Fruit fly (Drosophila melanogaster): ENCODE measurements around the gene Spp.

Gene Spp

dm6 chr2L:520331-521000 lies 24.0 kb downstream of the Spp start (continued):
- TF ChIP-seq zfh2 (GFP tag; optimal IDR thresholded peaks at IDR 0.05) = no peak
- peak; percentile 43 for TF ChIP-seq Ravus (GFP tag; IDR thresholded peaks at IDR 0.05)
- TF ChIP-seq toy (GFP tag; IDR thresholded peaks at IDR 0.05) = no peak
- TF ChIP-seq Dbx (GFP tag; IDR thresholded peaks at IDR 0.05) = no peak
- TF ChIP-seq amos (GFP tag; IDR thresholded peaks at IDR 0.05; ENCODE audit: partially characterized antibody) = no peak
- no peak for TF ChIP-seq Trl (optimal IDR thresholded peaks at IDR 0.05)
- peak; percentile 89 for TF ChIP-seq Trl (GFP tag; optimal IDR thresholded peaks at IDR 0.05)
- TF ChIP-seq HmgZ (tag; optimal IDR thresholded peaks at IDR 0.05) = peak; percentile 66
- TF ChIP-seq CG31365 (tag; optimal IDR thresholded peaks at IDR 0.05) = no peak
- TF ChIP-seq CG8924 (tag; optimal IDR thresholded peaks at IDR 0.05) = peak; percentile 92
- TF ChIP-seq CG34422 (GFP tag; IDR thresholded peaks at IDR 0.05) = peak; percentile 86; the same call in 2 of the 3 replicates
- peak; percentile 17 for TF ChIP-seq CG4282 (GFP tag; optimal IDR thresholded peaks at IDR 0.05)
- TF ChIP-seq psq (GFP tag; optimal IDR thresholded peaks at IDR 0.05) = peak; percentile 30
- peak; percentile 80 for TF ChIP-seq CG8089 (GFP tag; optimal IDR thresholded peaks at IDR 0.05)
- TF ChIP-seq Pdp1 (GFP tag; optimal IDR thresholded peaks at IDR 0.05) = peak; percentile 85 to 99
- peak; percentile 94 for TF ChIP-seq gem (tag; optimal IDR thresholded peaks at IDR 0.05)
- TF ChIP-seq seq (GFP tag; IDR thresholded peaks at IDR 0.05) = peak; percentile 85
- TF ChIP-seq CG15073 (GFP tag; optimal IDR thresholded peaks at IDR 0.05) = peak; percentile 36
- TF ChIP-seq lab (GFP tag; optimal IDR thresholded peaks at IDR 0.05) = peak; percentile 73
- TF ChIP-seq Xbp1 (GFP tag; optimal IDR thresholded peaks at IDR 0.05) = peak; percentile 87
- TF ChIP-seq CG11398 (GFP tag; optimal IDR thresholded peaks at IDR 0.05) = peak; percentile 68
- TF ChIP-seq CG3163 (GFP tag; optimal IDR thresholded peaks at IDR 0.05) = peak; percentile 39
- TF ChIP-seq ttk (GFP tag; IDR thresholded peaks at IDR 0.05) = peak; percentile 90
- TF ChIP-seq eyg (GFP tag; optimal IDR thresholded peaks at IDR 0.05) = peak; percentile 63
- TF ChIP-seq HHEX (GFP tag; optimal IDR thresholded peaks at IDR 0.05) = peak; percentile 75
- TF ChIP-seq Kr (GFP tag; optimal IDR thresholded peaks at IDR 0.05) = peak; percentile 80
- TF ChIP-seq emc (GFP tag; optimal IDR thresholded peaks at IDR 0.05) = no peak
- no peak for TF ChIP-seq Nf-YC (tag; optimal IDR thresholded peaks at IDR 0.05)
- TF ChIP-seq Dref (GFP tag; IDR thresholded peaks at IDR 0.05) = no peak
- TF ChIP-seq kni (GFP tag; optimal IDR thresholded peaks at IDR 0.05) = no peak
- TF ChIP-seq Hey (tag; optimal IDR thresholded peaks at IDR 0.05) = no peak
- TF ChIP-seq MBD-R2 (GFP tag; IDR thresholded peaks at IDR 0.05) = no peak
- TF ChIP-seq Usf (GFP tag; optimal IDR thresholded peaks at IDR 0.05) = peak; percentile 54
- peak; percentile 46; the same call in 1 of the 2 replicates for TF ChIP-seq CG4404 (GFP tag; IDR thresholded peaks at IDR 0.05)
- TF ChIP-seq Neu2 (GFP tag; optimal IDR thresholded peaks at IDR 0.05; ENCODE audit: borderline replicate concordance) = no peak
- peak; percentile 61 for TF ChIP-seq CG10147 (GFP tag; optimal IDR thresholded peaks at IDR 0.05)
- TF ChIP-seq CG4328 (GFP tag; optimal IDR thresholded peaks at IDR 0.05) = no peak
- TF ChIP-seq HmgD (GFP tag; optimal IDR thresholded peaks at IDR 0.05) = peak; percentile 65
- peak; percentile 29 for TF ChIP-seq Jarid2 (GFP tag; optimal IDR thresholded peaks at IDR 0.05)
- peak; percentile 53 for TF ChIP-seq p53 (GFP tag; optimal IDR thresholded peaks at IDR 0.05)
- no peak for TF ChIP-seq CTCF (GFP tag; optimal IDR thresholded peaks at IDR 0.05)
- TF ChIP-seq CG7271 (tag; optimal IDR thresholded peaks at IDR 0.05) = peak; percentile 21
- TF ChIP-seq ken (GFP tag; IDR thresholded peaks at IDR 0.05) = peak; percentile 90
- TF ChIP-seq ssp (GFP tag; IDR thresholded peaks at IDR 0.05) = peak; percentile 63
- peak; percentile 87 for TF ChIP-seq CG10209 (GFP tag; optimal IDR thresholded peaks at IDR 0.05)
- peak; percentile 85 for TF ChIP-seq Mad (GFP tag; optimal IDR thresholded peaks at IDR 0.05)
- peak; percentile 65 for TF ChIP-seq Bteb2 (GFP tag; optimal IDR thresholded peaks at IDR 0.05)
- peak; percentile 63 for TF ChIP-seq nerfin-1 (tag; optimal IDR thresholded peaks at IDR 0.05)
- TF ChIP-seq CG33557 (GFP tag; optimal IDR thresholded peaks at IDR 0.05) = peak; percentile 84
- no peak for TF ChIP-seq Dfd (GFP tag; optimal IDR thresholded peaks at IDR 0.05)
- peak; percentile 84 for TF ChIP-seq pnt (GFP tag; optimal IDR thresholded peaks at IDR 0.05)

Measured in whole organism, embryonic.